Fruit fly (Drosophila melanogaster) whole organism, pupa: ENCODE data around the gene Der-1.

Experiments used
- CG10348 ChIP-seq: fragments of 200-800 bp; sonication (Bioruptor generic); IDR thresholded peaks from 2 replicates; pipeline ENCODE4 v1.3.6; 2022; ENCODE audit warnings: missing biosample characterization, missing genetic modification characterization
- CG32121 ChIP-seq: fragments of 200-800 bp; sonication (Bioruptor generic); IDR thresholded peaks from 2 replicates; pipeline ENCODE4 v1.3.6; 2022; ENCODE audit warnings: missing biosample characterization, missing genetic modification characterization
- CG8301 ChIP-seq: fragments of 200-800 bp; sonication (Bioruptor generic); optimal IDR thresholded peaks from 2 replicates; lab custom pipeline; 2018; ENCODE audit warnings: missing biosample characterization, mild to moderate bottlenecking, missing genetic modification characterization
- Ets98B ChIP-seq: fragments of 200-800 bp; sonication (Bioruptor generic); IDR thresholded peaks from 2 replicates; pipeline ENCODE4 v1.3.6; 2022; ENCODE audit warnings: missing biosample characterization, missing genetic modification characterization

DNA sequence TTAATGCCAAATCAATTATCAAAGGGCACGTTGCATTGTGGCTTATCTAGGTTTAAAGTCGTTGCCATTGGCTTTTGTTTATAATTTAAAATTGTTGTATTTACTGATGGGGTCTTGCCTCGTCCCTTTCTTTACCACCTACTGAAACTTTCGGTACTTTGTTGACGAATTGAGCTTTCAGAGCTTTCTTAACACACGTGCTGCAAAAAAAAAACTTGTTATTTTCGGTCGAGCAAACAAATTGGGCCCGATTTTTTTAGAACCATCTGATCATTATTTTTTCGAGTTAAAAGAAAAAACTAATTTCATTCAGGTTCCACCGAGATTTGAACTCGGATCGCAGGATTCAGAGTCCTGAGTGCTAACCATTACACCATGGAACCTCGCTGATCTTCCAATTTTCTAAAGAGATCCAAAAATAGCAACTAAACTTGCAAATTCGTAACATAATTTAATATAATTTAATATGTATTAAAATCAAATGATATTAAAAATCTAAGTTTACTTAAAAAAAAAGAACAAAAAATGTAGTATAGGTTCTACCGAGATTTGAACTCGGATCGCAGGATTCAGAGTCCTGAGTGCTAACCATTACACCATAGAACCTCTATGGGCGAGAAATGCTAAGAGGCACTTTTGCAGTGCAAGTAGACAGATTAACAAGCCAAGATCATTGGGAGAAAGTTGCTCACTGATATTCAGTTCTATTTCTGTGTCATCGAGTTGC is 36.7 kb downstream of the Der-1 start:
- TF ChIP-seq CG8301 (tag; lab: Kevin White, UChicago) (no peak), Ets98B (no peak), CG10348 (no peak), CG32121 (GFP tag; lab: Robert Waterston, UW) (no peak)
